Worm (Caenorhabditis elegans) whole organism, early embryonic: Measurements from ENCODE around the gene art-1.

Source experiments
- F13C5.2 ChIP-seq: sonication (generic microtip); optimal IDR thresholded peaks from 2 replicates; lab custom pipeline; 2017; ENCODE audit warnings: mild to moderate bottlenecking, missing genetic modification characterization, inconsistent platforms, missing compliant biosample characterization
- ama-1 ChIP-seq: fragments of 150-350 bp; optimal IDR thresholded peaks from 2 replicates; lab custom pipeline; 2014
- flt-1 ChIP-seq: fragments of 200-800 bp; sonication (Bioruptor generic); IDR thresholded peaks from 2 replicates; pipeline ENCODE4 v1.3.6; 2022; ENCODE audit warnings: missing genetic modification characterization, missing compliant biosample characterization
- scrt-1 ChIP-seq: fragments of 200-800 bp; sonication (Bioruptor generic); IDR thresholded peaks from 2 replicates; pipeline ENCODE4 v1.3.6; 2022; ENCODE audit warnings: missing genetic modification characterization, missing compliant biosample characterization

ce11 chrII:6936528-6936927 lies 35.5 kb downstream of the art-1 start:
- TF ChIP-seq ama-1 (lab: Kevin White, UChicago) (no peak), flt-1 (GFP tag; lab: Robert Waterston, UW) (no peak), F13C5.2 (tag; lab: Kevin White, UChicago) (no peak), scrt-1 (GFP tag; lab: Robert Waterston, UW) (no peak)
